Worm (Caenorhabditis elegans) whole organism, L1 larva: ENCODE data around the gene cyp-25A6.

Experiments
- aha-1 ChIP-seq: fragments of 150-350 bp; optimal IDR thresholded peaks from 2 replicates; lab custom pipeline; 2014; ENCODE audit warnings: missing biosample characterization, missing genetic modification characterization
- ztf-4 ChIP-seq: fragments of 150-350 bp; optimal IDR thresholded peaks from 2 replicates; lab custom pipeline; 2014; ENCODE audit warnings: missing biosample characterization, missing genetic modification characterization

DNA sequence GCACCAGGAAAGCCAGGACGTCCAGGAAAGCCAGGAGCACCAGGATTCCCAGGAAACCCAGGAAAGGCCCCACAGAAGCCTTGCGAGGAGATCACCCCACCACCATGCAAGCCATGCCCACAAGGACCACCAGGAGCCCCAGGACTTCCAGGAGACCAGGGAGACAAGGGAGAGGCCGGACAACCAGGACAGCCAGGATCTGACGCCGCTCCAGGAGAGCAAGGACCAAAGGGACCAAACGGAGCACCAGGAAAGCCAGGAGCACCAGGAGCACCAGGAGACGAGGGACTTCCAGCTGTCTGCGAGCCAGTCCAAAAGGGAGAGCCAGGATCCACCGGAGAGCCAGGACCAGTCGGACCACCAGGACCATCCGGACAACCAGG lies 38.7 kb downstream of the cyp-25A6 start:
- TF ChIP-seq ztf-4 (no peak), aha-1 (tag; lab: Kevin White, UChicago) (no peak)
